Fruit fly (Drosophila melanogaster) whole organism, embryonic: ENCODE results near the gene CG18766.
A peak's percentile ranks its signal among the peaks of the same experiment; 100 is the strongest.

Source experiments
- CG12071 ChIP-seq: fragments of 200-800 bp; sonication (Bioruptor generic); optimal IDR thresholded peaks from 3 replicates; lab custom pipeline; 2018; ENCODE audit warnings: missing biosample characterization, mild to moderate bottlenecking, missing genetic modification characterization
- CG1233 ChIP-seq: fragments of 200-800 bp; sonication (Bioruptor generic); optimal IDR thresholded peaks from 4 replicates; lab custom pipeline; 2018; ENCODE audit warnings: missing biosample characterization, mild to moderate bottlenecking, missing genetic modification characterization
- CG14014 ChIP-seq: fragments of 200-800 bp; sonication (Bioruptor generic); IDR thresholded peaks from 2 replicates; pipeline ENCODE4 v1.3.6; 2022; ENCODE audit warnings: missing biosample characterization, missing genetic modification characterization
- CG14667 ChIP-seq: fragments of 200-800 bp; sonication (Bioruptor generic); IDR thresholded peaks from 2 replicates; pipeline ENCODE4 v1.3.6; 2022; ENCODE audit warnings: missing biosample characterization, missing genetic modification characterization
- CG16779 ChIP-seq: fragments of 200-800 bp; sonication (Bioruptor generic); IDR thresholded peaks from 2 replicates; pipeline ENCODE4 v1.3.6; 2022; ENCODE audit warnings: missing biosample characterization, missing genetic modification characterization
- CG16815 ChIP-seq: fragments of 200-800 bp; sonication (Bioruptor generic); optimal IDR thresholded peaks from 3 replicates; lab custom pipeline; 2017; ENCODE audit warnings: missing biosample characterization, mild to moderate bottlenecking, missing genetic modification characterization
- CG17802 ChIP-seq: fragments of 200-800 bp; sonication (Bioruptor generic); optimal IDR thresholded peaks from 2 replicates; lab custom pipeline; 2018; ENCODE audit warnings: missing biosample characterization, mild to moderate bottlenecking, missing genetic modification characterization, moderate library complexity
- CG17912 ChIP-seq: fragments of 200-800 bp; sonication (Bioruptor generic); optimal IDR thresholded peaks from 2 replicates; lab custom pipeline; 2018; ENCODE audit warnings: missing biosample characterization, mild to moderate bottlenecking, missing genetic modification characterization
- CG2875 ChIP-seq: fragments of 200-800 bp; sonication (Bioruptor generic); optimal IDR thresholded peaks from 2 replicates; lab custom pipeline; 2017; ENCODE audit warnings: missing biosample characterization, mild to moderate bottlenecking, missing genetic modification characterization, missing genetic modification reagents
- CG2889 ChIP-seq: fragments of 200-800 bp; sonication (Bioruptor generic); IDR thresholded peaks from 3 replicates; pipeline ENCODE4 v1.3.6; 2022; ENCODE audit warnings: missing biosample characterization, missing genetic modification characterization
- CG30403 ChIP-seq: fragments of 200-800 bp; sonication (Bioruptor generic); optimal IDR thresholded peaks from 3 replicates; lab custom pipeline; 2016; ENCODE audit warnings: missing biosample characterization, missing genetic modification characterization
- CG31388 ChIP-seq: fragments of 200-800 bp; sonication (Bioruptor generic); optimal IDR thresholded peaks from 2 replicates; lab custom pipeline; 2016; ENCODE audit warnings: missing biosample characterization, missing genetic modification characterization
- CG34224 ChIP-seq: fragments of 200-800 bp; sonication (Bioruptor generic); IDR thresholded peaks from 3 replicates; pipeline ENCODE4 v1.3.6; 2022; ENCODE audit warnings: missing biosample characterization, missing genetic modification characterization; ENCODE audit not compliant: partially characterized antibody
- CG3847 ChIP-seq: fragments of 200-800 bp; sonication (Bioruptor generic); IDR thresholded peaks from 2 replicates; pipeline ENCODE4 v1.3.6; 2022; ENCODE audit warnings: missing biosample characterization, missing genetic modification characterization
- CG4360 ChIP-seq: fragments of 200-800 bp; sonication (Bioruptor generic); IDR thresholded peaks from 2 replicates; pipeline ENCODE4 v1.3.6; 2022; ENCODE audit warnings: missing biosample characterization, missing genetic modification characterization
- CG4820 ChIP-seq: fragments of 200-800 bp; sonication (Bioruptor generic); optimal IDR thresholded peaks from 3 replicates; lab custom pipeline; 2016; ENCODE audit warnings: missing biosample characterization, missing genetic modification characterization
- CG7357 ChIP-seq: fragments of 200-800 bp; sonication (Bioruptor generic); IDR thresholded peaks from 3 replicates; pipeline ENCODE4 v1.3.6; 2022; ENCODE audit warnings: missing biosample characterization, missing genetic modification characterization
- CG9215 ChIP-seq: fragments of 200-800 bp; sonication (Bioruptor generic); IDR thresholded peaks from 2 replicates; pipeline ENCODE4 v1.3.6; 2022; ENCODE audit warnings: missing biosample characterization, missing genetic modification characterization
- CG9437 ChIP-seq: fragments of 200-800 bp; sonication (Bioruptor generic); optimal IDR thresholded peaks from 2 replicates; lab custom pipeline; 2018; ENCODE audit warnings: missing biosample characterization, mild to moderate bottlenecking, missing genetic modification characterization
- ERR ChIP-seq: fragments of 200-800 bp; sonication (Bioruptor generic); optimal IDR thresholded peaks from 2 replicates; lab custom pipeline; 2016; ENCODE audit warnings: missing biosample characterization, missing genetic modification characterization
- Hand ChIP-seq: fragments of 200-800 bp; sonication (Bioruptor generic); optimal IDR thresholded peaks from 2 replicates; lab custom pipeline; 2017; ENCODE audit warnings: mild to moderate bottlenecking, missing biosample characterization, missing genetic modification reagents, missing genetic modification characterization
- Myb ChIP-seq: fragments of 200-800 bp; sonication (Bioruptor generic); optimal IDR thresholded peaks from 2 replicates; lab custom pipeline; 2016; ENCODE audit warnings: missing biosample characterization, missing genetic modification characterization
- Oaz ChIP-seq: fragments of 200-800 bp; sonication (Bioruptor generic); IDR thresholded peaks from 2 replicates; pipeline ENCODE4 v1.3.6; 2022; ENCODE audit warnings: missing biosample characterization, missing genetic modification characterization
- Optix ChIP-seq: fragments of 200-800 bp; sonication (Bioruptor generic); IDR thresholded peaks from 3 replicates; pipeline ENCODE4 v1.3.6; 2022; ENCODE audit warnings: missing biosample characterization, missing genetic modification characterization
- PHDP ChIP-seq: fragments of 200-800 bp; sonication (Bioruptor generic); optimal IDR thresholded peaks from 3 replicates; lab custom pipeline; 2018; ENCODE audit warnings: missing biosample characterization, mild to moderate bottlenecking, missing genetic modification characterization, moderate library complexity
- Tbp ChIP-seq: fragments of >200 bp; optimal IDR thresholded peaks from 2 replicates; lab custom pipeline; 2018; ENCODE audit warnings: missing biosample characterization, missing genetic modification characterization
- YL-1 ChIP-seq: fragments of 200-800 bp; sonication (Bioruptor generic); optimal IDR thresholded peaks from 3 replicates; lab custom pipeline; 2017; ENCODE audit warnings: missing biosample characterization, mild to moderate bottlenecking, missing genetic modification characterization
- amos ChIP-seq: fragments of 200-800 bp; sonication (Bioruptor generic); IDR thresholded peaks from 2 replicates; pipeline ENCODE4 v1.3.6; 2022; ENCODE audit warnings: missing biosample characterization, missing genetic modification characterization; ENCODE audit not compliant: partially characterized antibody
- ara ChIP-seq: fragments of 200-800 bp; sonication (Bioruptor generic); IDR thresholded peaks from 2 replicates; pipeline ENCODE4 v1.3.6; 2022; ENCODE audit warnings: missing biosample characterization, missing genetic modification characterization
- btn ChIP-seq: fragments of 200-800 bp; sonication (Bioruptor generic); optimal IDR thresholded peaks from 2 replicates; lab custom pipeline; 2016; ENCODE audit warnings: missing biosample characterization, missing genetic modification characterization
- cas ChIP-seq: fragments of 200-800 bp; sonication (Bioruptor generic); IDR thresholded peaks from 2 replicates; pipeline ENCODE4 v1.3.6; 2022; ENCODE audit warnings: missing biosample characterization, missing genetic modification characterization
- danr ChIP-seq: fragments of 200-800 bp; sonication (Bioruptor generic); IDR thresholded peaks from 2 replicates; pipeline ENCODE4 v1.3.6; 2022; ENCODE audit warnings: missing biosample characterization, missing genetic modification characterization
- dmrt11E ChIP-seq: fragments of 200-800 bp; sonication (Bioruptor generic); optimal IDR thresholded peaks from 3 replicates; lab custom pipeline; 2018; ENCODE audit warnings: missing biosample characterization, mild to moderate bottlenecking, missing genetic modification characterization, moderate library complexity
- dmrt99B ChIP-seq: fragments of 200-800 bp; sonication (Bioruptor generic); optimal IDR thresholded peaks from 2 replicates; lab custom pipeline; 2018; ENCODE audit warnings: missing biosample characterization, mild to moderate bottlenecking, missing genetic modification characterization, moderate library complexity
- ewg ChIP-seq: fragments of 200-800 bp; sonication (Bioruptor generic); optimal IDR thresholded peaks from 3 replicates; lab custom pipeline; 2017; ENCODE audit warnings: mild to moderate bottlenecking, missing biosample characterization, missing genetic modification reagents, missing genetic modification characterization
- fru ChIP-seq: fragments of >200 bp; optimal IDR thresholded peaks from 2 replicates; lab custom pipeline; 2017
- gro ChIP-seq: fragments of 200-800 bp; sonication (Bioruptor generic); optimal IDR thresholded peaks from 2 replicates; lab custom pipeline; 2016; ENCODE audit warnings: missing biosample characterization, missing genetic modification characterization
- h ChIP-seq: fragments of >200 bp; optimal IDR thresholded peaks from 2 replicates; lab custom pipeline; 2017
- hb ChIP-seq: fragments of 200-800 bp; sonication (Bioruptor generic); IDR thresholded peaks from 3 replicates; pipeline ENCODE4 v1.3.6; 2022; ENCODE audit warnings: missing biosample characterization, missing genetic modification characterization; ENCODE audit not compliant: partially characterized antibody
- insv ChIP-seq, 2 experiments: fragments of 200-800 bp; sonication (Bioruptor generic); optimal IDR thresholded peaks; 3 replicates each; lab custom pipeline; 2016 to 2018; ENCODE audit warnings: missing biosample characterization in 2 of 2, missing genetic modification characterization in 2 of 2
- inv ChIP-seq: fragments of 200-800 bp; sonication (Bioruptor generic); IDR thresholded peaks from 2 replicates; pipeline ENCODE4 v1.3.6; 2022; ENCODE audit warnings: missing biosample characterization, missing genetic modification characterization; ENCODE audit not compliant: partially characterized antibody
- luna ChIP-seq: fragments of 200-800 bp; sonication (Bioruptor generic); optimal IDR thresholded peaks from 2 replicates; lab custom pipeline; 2016; ENCODE audit warnings: missing biosample characterization, missing genetic modification characterization
- odd ChIP-seq: fragments of 200-800 bp; sonication (Bioruptor generic); optimal IDR thresholded peaks from 2 replicates; lab custom pipeline; 2017; ENCODE audit warnings: missing biosample characterization, mild to moderate bottlenecking, missing genetic modification characterization
- otp ChIP-seq: fragments of 200-800 bp; sonication (Bioruptor generic); IDR thresholded peaks from 3 replicates; pipeline ENCODE4, ENCODE4 v1.3.6; 2022; ENCODE audit warnings: missing biosample characterization, missing genetic modification characterization
- peb ChIP-seq: fragments of 200-800 bp; sonication (Bioruptor generic); IDR thresholded peaks from 2 replicates; pipeline ENCODE4 v1.3.6; 2022; ENCODE audit warnings: missing biosample characterization, missing genetic modification characterization
- pzg ChIP-seq: fragments of 200-800 bp; sonication (Bioruptor generic); optimal IDR thresholded peaks from 3 replicates; lab custom pipeline; 2018; ENCODE audit warnings: missing biosample characterization, mild to moderate bottlenecking, missing genetic modification characterization, moderate library complexity
- row ChIP-seq: fragments of 200-800 bp; sonication (Bioruptor generic); IDR thresholded peaks from 3 replicates; pipeline ENCODE4 v1.3.6; 2022; ENCODE audit warnings: missing biosample characterization, missing genetic modification characterization
- salm ChIP-seq: fragments of 200-800 bp; sonication (Bioruptor generic); optimal IDR thresholded peaks from 2 replicates; lab custom pipeline; 2018; ENCODE audit warnings: missing biosample characterization, mild to moderate bottlenecking, missing genetic modification characterization
- usp ChIP-seq: fragments of >200 bp; optimal IDR thresholded peaks from 2 replicates; lab custom pipeline; 2017; ENCODE audit warnings: missing biosample characterization, missing genetic modification characterization
- zfh1 ChIP-seq: fragments of 200-800 bp; sonication (Bioruptor generic); IDR thresholded peaks from 3 replicates; pipeline ENCODE4 v1.3.6; 2022; ENCODE audit warnings: missing biosample characterization, missing genetic modification characterization

The CG18766 gene

DNA sequence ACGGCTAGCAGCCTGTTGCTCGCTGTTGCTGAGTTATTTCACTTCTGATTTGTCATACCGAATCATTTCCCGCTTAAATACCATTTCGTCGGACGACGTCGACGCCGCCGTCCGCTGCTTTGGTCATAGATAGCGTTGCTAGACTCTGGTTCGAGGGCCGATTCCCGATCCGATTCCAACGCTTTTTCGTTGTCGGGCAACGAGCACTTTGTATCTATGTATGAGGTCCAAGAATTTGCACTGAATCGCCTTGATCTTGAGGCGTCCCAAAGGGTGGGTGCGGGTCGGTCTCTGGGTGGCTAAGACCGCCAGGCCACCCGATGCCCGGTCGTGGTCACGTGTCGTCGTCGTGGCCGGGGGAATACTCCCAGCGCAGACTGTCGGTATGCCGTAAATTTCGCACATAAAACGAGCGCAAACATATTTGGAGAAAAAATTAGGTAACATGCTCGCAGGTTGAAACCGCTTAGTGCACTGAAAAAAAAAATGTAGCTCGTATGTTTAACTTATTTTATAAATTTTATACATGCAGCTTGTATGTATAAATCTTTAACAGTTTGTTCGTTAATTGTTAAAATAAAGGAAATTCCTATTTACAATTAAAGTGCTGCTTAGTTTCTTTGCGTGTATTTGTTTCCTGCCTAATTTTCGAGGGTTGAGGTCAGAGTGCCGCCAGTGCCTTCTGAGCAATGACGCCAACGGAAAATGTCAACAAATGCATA lies 47.3 kb upstream of the CG18766 start, which contains the start of gene CG3348 (continued):
- no peak for TF ChIP-seq CG31388 (GFP tag; lab: Kevin White, UChicago)
- TF ChIP-seq CG34224 (GFP tag; lab: Robert Waterston, UW), result no peak
- peak; percentile 74 for TF ChIP-seq row (GFP tag; lab: Robert Waterston, UW)
- peak; percentile 51 for TF ChIP-seq dmrt11E (tag; lab: Kevin White, UChicago)
- TF ChIP-seq CG4360, result no peak
- peak; percentile 83 for TF ChIP-seq zfh1 (GFP tag; lab: Robert Waterston, UW)
- TF ChIP-seq Oaz (GFP tag; lab: Robert Waterston, UW), result peak; percentile 49; the same call in 1 of the 2 replicates
- TF ChIP-seq CG3847 (GFP tag; lab: Robert Waterston, UW), result peak; percentile 76
- no peak for TF ChIP-seq odd (GFP tag; lab: Kevin White, UChicago)
- peak; percentile 45; the same call in 1 of the 2 replicates for TF ChIP-seq ara (GFP tag; lab: Robert Waterston, UW)
- peak; percentile 50 for TF ChIP-seq Myb
- no peak for TF ChIP-seq salm
- peak; percentile 62 for TF ChIP-seq CG12071 (GFP tag; lab: Kevin White, UChicago)
- no peak for TF ChIP-seq Tbp
- peak; percentile 54; the same call in 1 of the 3 replicates for TF ChIP-seq CG2889 (GFP tag; lab: Robert Waterston, UW)
- TF ChIP-seq otp (GFP tag; lab: Robert Waterston, UW), result peak; percentile 29; the same call in 1 of the 3 replicates
- peak; percentile 80 for TF ChIP-seq PHDP (tag; lab: Kevin White, UChicago)
- peak; percentile 77 for TF ChIP-seq CG1233 (GFP tag; lab: Kevin White, UChicago)
- no peak for TF ChIP-seq usp
- peak; percentile 72 for TF ChIP-seq CG14014 (GFP tag; lab: Robert Waterston, UW)
- TF ChIP-seq gro, result peak; percentile 53
- TF ChIP-seq insv (GFP tag; optimal IDR thresholded peaks at IDR 0.05; lab: Kevin White, UChicago), result no peak
- TF ChIP-seq danr, result peak; percentile 51; the same call in 1 of the 2 replicates
- no peak for TF ChIP-seq hb
- peak; percentile 42 for TF ChIP-seq ERR
- no peak for TF ChIP-seq pzg (GFP tag; lab: Kevin White, UChicago)
- TF ChIP-seq CG2875 (GFP tag; lab: Kevin White, UChicago), result no peak
- TF ChIP-seq CG16779 (GFP tag; lab: Robert Waterston, UW), result 0 out of 2 replicates have a peak, but pooled peaks have one; percentile 48
- peak; percentile 77 for TF ChIP-seq CG9215 (GFP tag; lab: Robert Waterston, UW)
- 0 out of 3 replicates have a peak, but pooled peaks have one; percentile 36 for TF ChIP-seq Optix (GFP tag; lab: Robert Waterston, UW)
- TF ChIP-seq inv (GFP tag; lab: Robert Waterston, UW), result no peak
- no peak for TF ChIP-seq CG17912
- peak; percentile 79 for TF ChIP-seq CG30403 (GFP tag; lab: Kevin White, UChicago)
- no peak for TF ChIP-seq YL-1 (GFP tag; lab: Kevin White, UChicago)
- no peak for TF ChIP-seq h
- TF ChIP-seq peb (GFP tag; lab: Robert Waterston, UW), result no peak
- TF ChIP-seq CG14667 (GFP tag; lab: Robert Waterston, UW), result 0 out of 2 replicates have a peak, but pooled peaks have one; percentile 15
- peak; percentile 29 for TF ChIP-seq CG9437 (GFP tag; lab: Kevin White, UChicago)
- peak; percentile 64 for TF ChIP-seq CG4820 (GFP tag; lab: Kevin White, UChicago)
- TF ChIP-seq CG17802 (tag; lab: Kevin White, UChicago), result peak; percentile 2
- peak; percentile 41 for TF ChIP-seq ewg (GFP tag; lab: Kevin White, UChicago)
- TF ChIP-seq Hand (GFP tag; lab: Kevin White, UChicago), result peak; percentile 36
- 0 out of 3 replicates have a peak, but pooled peaks have one; percentile 46 for TF ChIP-seq CG7357 (GFP tag; lab: Robert Waterston, UW)
- TF ChIP-seq luna (GFP tag; lab: Kevin White, UChicago), result no peak
- no peak for TF ChIP-seq btn (GFP tag; lab: Kevin White, UChicago)
- TF ChIP-seq fru (lab: Kevin White, UChicago), result no peak
- no peak for TF ChIP-seq amos
- TF ChIP-seq dmrt99B (tag; lab: Kevin White, UChicago), result peak; percentile 71
- TF ChIP-seq cas, result 0 out of 2 replicates have a peak, but pooled peaks have one; percentile 49
- TF ChIP-seq CG16815 (GFP tag; lab: Kevin White, UChicago), result peak; percentile 64
